Worm (Caenorhabditis elegans) whole organism, L4 larva: ENCODE data around the gene daf-12.

ENCODE experiments used
- F26F4.8 ChIP-seq: fragments of 200-800 bp; sonication (Bioruptor generic); conservative IDR thresholded peaks from 2 replicates; pipeline ENCODE4 v1.3.6; 2022; ENCODE audit warnings: missing genetic modification characterization, missing compliant biosample characterization
- aha-1 ChIP-seq: fragments of 150-350 bp; peaks from one replicate; lab custom pipeline; 2014; ENCODE audit warnings: missing biosample characterization, missing genetic modification characterization
- daf-12 ChIP-seq: fragments of 150-350 bp; optimal IDR thresholded peaks from 2 replicates; lab custom pipeline; 2014; ENCODE audit warnings: missing biosample characterization, missing genetic modification reagents, missing genetic modification characterization
- egl-27 ChIP-seq: sonication (generic microtip); optimal IDR thresholded peaks from 3 replicates; lab custom pipeline; 2017; ENCODE audit warnings: missing biosample characterization, missing genetic modification reagents, missing genetic modification characterization
- gei-8 ChIP-seq: fragments of 200-800 bp; sonication (Bioruptor generic); optimal IDR thresholded peaks from 2 replicates; lab custom pipeline; 2018; ENCODE audit warnings: mild to moderate bottlenecking, missing genetic modification characterization, missing compliant biosample characterization
- mes-2 ChIP-seq: sonication (generic microtip); optimal IDR thresholded peaks from 2 replicates; lab custom pipeline; 2016; ENCODE audit warnings: missing genotype, mild to moderate bottlenecking, missing genetic modification characterization, missing compliant biosample characterization; ENCODE audit not compliant: poor library complexity, severe bottlenecking
- nhr-11 ChIP-seq: fragments of 150-350 bp; optimal IDR thresholded peaks from 2 replicates; lab custom pipeline; 2014; ENCODE audit warnings: missing biosample characterization, missing genetic modification characterization
- nhr-41 ChIP-seq: fragments of 200-800 bp; sonication (Bioruptor generic); IDR thresholded peaks from 2 replicates; pipeline ENCODE4 v1.3.6; 2022; ENCODE audit warnings: missing genetic modification reagents, missing genetic modification characterization, missing compliant biosample characterization
- pqm-1 ChIP-seq: sonication (generic microtip); optimal IDR thresholded peaks from 2 replicates; lab custom pipeline; 2017; ENCODE audit warnings: missing biosample characterization, missing genetic modification characterization
- ztf-11 ChIP-seq: fragments of 150-350 bp; optimal IDR thresholded peaks from 2 replicates; lab custom pipeline; 2014; ENCODE audit warnings: missing biosample characterization, missing genetic modification characterization

ce11 chrX:10628454-10628853 is 7.3 kb upstream of the daf-12 start, which contains the start of gene M79.2:
- TF ChIP-seq ztf-11 (tag; lab: Kevin White, UChicago) (no peak), aha-1 (tag; lab: Kevin White, UChicago) (no peak), mes-2 (tag; lab: Kevin White, UChicago) (no peak), pqm-1 (tag; lab: Kevin White, UChicago) (no peak), F26F4.8 (no peak), nhr-11 (tag; lab: Kevin White, UChicago) (no peak), daf-12 (tag; lab: Kevin White, UChicago) (no peak), gei-8 (GFP tag; lab: Kevin White, UChicago) (no peak), egl-27 (tag; lab: Kevin White, UChicago) (no peak), nhr-41 (GFP tag; lab: Robert Waterston, UW) (no peak)
